Worm (Caenorhabditis elegans) whole organism, L3 larva: Measurements from ENCODE around the gene set-5.

Experiments used
- ZK546.5 ChIP-seq: sonication (generic microtip); optimal IDR thresholded peaks from 2 replicates; lab custom pipeline; 2017; ENCODE audit warnings: missing biosample characterization, missing genetic modification characterization
- aly-2 ChIP-seq: fragments of 150-350 bp; optimal IDR thresholded peaks from 2 replicates; lab custom pipeline; 2014; ENCODE audit warnings: missing biosample characterization, missing genetic modification characterization
- ama-1 ChIP-seq: fragments of 150-350 bp; optimal IDR thresholded peaks from 2 replicates; lab custom pipeline; 2018
- ceh-16 ChIP-seq: sonication (generic microtip); optimal IDR thresholded peaks from 2 replicates; lab custom pipeline; 2017; ENCODE audit warnings: missing biosample characterization, missing genetic modification characterization
- ceh-28 ChIP-seq: fragments of 150-350 bp; optimal IDR thresholded peaks from 2 replicates; lab custom pipeline; 2014; ENCODE audit warnings: missing biosample characterization, missing genetic modification reagents, missing genetic modification characterization
- daf-12 ChIP-seq: fragments of 150-350 bp; optimal IDR thresholded peaks from 2 replicates; lab custom pipeline; 2014; ENCODE audit warnings: missing biosample characterization, missing genetic modification reagents, missing genetic modification characterization
- egl-27 ChIP-seq: sonication (generic microtip); optimal IDR thresholded peaks from 4 replicates; lab custom pipeline; 2017; ENCODE audit warnings: missing biosample characterization, missing genetic modification reagents, missing genetic modification characterization
- egl-5 ChIP-seq: fragments of 150-350 bp; optimal IDR thresholded peaks from 2 replicates; lab custom pipeline; 2017; ENCODE audit warnings: missing biosample characterization, missing genetic modification reagents, missing genetic modification characterization, inconsistent platforms
- elt-1 ChIP-seq: fragments of 150-350 bp; optimal IDR thresholded peaks from 2 replicates; lab custom pipeline; 2014; ENCODE audit warnings: missing biosample characterization, missing genetic modification characterization
- elt-2 ChIP-seq: sonication (generic microtip); optimal IDR thresholded peaks from 2 replicates; lab custom pipeline; 2016; ENCODE audit warnings: missing genetic modification reagents, mild to moderate bottlenecking, missing genetic modification characterization, missing compliant biosample characterization
- elt-3 ChIP-seq, 3 experiments: fragments of 150-350 bp in 1 of 3; sonication (generic microtip) in 2 of 3; optimal IDR thresholded peaks; 2 replicates in 2 of 3; 4 replicates in 1 of 3; lab custom pipeline; 2014 to 2017; ENCODE audit warnings: missing biosample characterization in 3 of 3, missing genetic modification characterization in 3 of 3
- eor-1 ChIP-seq, 2 experiments: fragments of 150-350 bp; optimal IDR thresholded peaks; 2 replicates each; lab custom pipeline; 2014 to 2018; ENCODE audit warnings: missing biosample characterization in 2 of 2, missing genetic modification characterization in 2 of 2
- fkh-10 ChIP-seq: sonication (generic microtip); optimal IDR thresholded peaks from 2 replicates; lab custom pipeline; 2017; ENCODE audit warnings: missing biosample characterization, missing genetic modification reagents, missing genetic modification characterization
- fkh-2 ChIP-seq: fragments of 150-350 bp; optimal IDR thresholded peaks from 2 replicates; lab custom pipeline; 2014; ENCODE audit warnings: missing biosample characterization, missing genetic modification reagents, missing genetic modification characterization
- fos-1 ChIP-seq: fragments of 150-350 bp; optimal IDR thresholded peaks from 2 replicates; lab custom pipeline; 2014; ENCODE audit warnings: missing biosample characterization, missing genetic modification characterization
- hmg-11 ChIP-seq: sonication (generic microtip); optimal IDR thresholded peaks from 2 replicates; lab custom pipeline; 2016; ENCODE audit warnings: missing genetic modification characterization, missing compliant biosample characterization
- jun-1 ChIP-seq: fragments of 150-350 bp; optimal IDR thresholded peaks from 2 replicates; lab custom pipeline; 2014; ENCODE audit warnings: missing biosample characterization, missing genetic modification reagents, missing genetic modification characterization
- lin-15B ChIP-seq: fragments of 150-350 bp; optimal IDR thresholded peaks from 2 replicates; lab custom pipeline; 2014; ENCODE audit warnings: missing biosample characterization, missing genetic modification characterization
- lin-39 ChIP-seq: fragments of 150-350 bp; optimal IDR thresholded peaks from 2 replicates; lab custom pipeline; 2018; ENCODE audit warnings: missing biosample characterization, missing genetic modification reagents, missing genetic modification characterization
- lsy-12 ChIP-seq: sonication (generic microtip); optimal IDR thresholded peaks from 2 replicates; lab custom pipeline; 2016; ENCODE audit warnings: mild to moderate bottlenecking, missing genetic modification characterization, missing compliant biosample characterization
- mdl-1 ChIP-seq: fragments of 150-350 bp; optimal IDR thresholded peaks from 2 replicates; lab custom pipeline; 2014; ENCODE audit warnings: missing biosample characterization, missing genetic modification characterization
- nfya-1 ChIP-seq: sonication (generic microtip); optimal IDR thresholded peaks from 2 replicates; lab custom pipeline; 2017; ENCODE audit warnings: missing genetic modification characterization, mild to moderate bottlenecking, missing compliant biosample characterization, antibody characterized with exemption, moderate library complexity; ENCODE audit not compliant: insufficient read depth
- nhr-12 ChIP-seq: fragments of 150-350 bp; optimal IDR thresholded peaks from 2 replicates; lab custom pipeline; 2014; ENCODE audit warnings: missing biosample characterization, missing genetic modification characterization
- nhr-237 ChIP-seq: fragments of 150-350 bp; optimal IDR thresholded peaks from 2 replicates; lab custom pipeline; 2014; ENCODE audit warnings: missing biosample characterization, missing genetic modification characterization
- nhr-28 ChIP-seq: fragments of 150-350 bp; optimal IDR thresholded peaks from 2 replicates; lab custom pipeline; 2014; ENCODE audit warnings: missing biosample characterization, missing genetic modification characterization
- nhr-43 ChIP-seq: sonication (generic microtip); optimal IDR thresholded peaks from 2 replicates; lab custom pipeline; 2016; ENCODE audit warnings: mild to moderate bottlenecking, missing genetic modification characterization, missing compliant biosample characterization; ENCODE audit not compliant: poor library complexity, severe bottlenecking
- nhr-67 ChIP-seq: fragments of 150-350 bp; optimal IDR thresholded peaks from 2 replicates; lab custom pipeline; 2014; ENCODE audit warnings: missing biosample characterization, missing genetic modification characterization
- nhr-76 ChIP-seq: fragments of 150-350 bp; sonication (generic microtip); optimal IDR thresholded peaks from 5 replicates; lab custom pipeline; 2014; ENCODE audit warnings: missing biosample characterization, missing genetic modification characterization
- nhr-77 ChIP-seq: fragments of 150-350 bp; optimal IDR thresholded peaks from 2 replicates; lab custom pipeline; 2014; ENCODE audit warnings: missing biosample characterization, missing genetic modification characterization
- pha-4 ChIP-seq: fragments of 150-350 bp; optimal IDR thresholded peaks from 2 replicates; lab custom pipeline; 2014; ENCODE audit warnings: missing biosample characterization, missing genetic modification reagents, missing genetic modification characterization
- pqm-1 ChIP-seq: fragments of 150-350 bp; optimal IDR thresholded peaks from 2 replicates; lab custom pipeline; 2017; ENCODE audit warnings: missing biosample characterization, missing genetic modification characterization, inconsistent platforms
- skn-1 ChIP-seq: fragments of 150-350 bp; optimal IDR thresholded peaks from 2 replicates; lab custom pipeline; 2014; ENCODE audit warnings: missing biosample characterization, missing genetic modification characterization
- snpc-4 ChIP-seq: fragments of 150-350 bp; optimal IDR thresholded peaks from 2 replicates; lab custom pipeline; 2014; ENCODE audit warnings: missing biosample characterization, missing genetic modification characterization
- tbx-2 ChIP-seq: sonication (generic microtip); optimal IDR thresholded peaks from 2 replicates; lab custom pipeline; 2016; ENCODE audit warnings: mild to moderate bottlenecking, missing genetic modification characterization, missing compliant biosample characterization
- unc-39 ChIP-seq: sonication (generic microtip); optimal IDR thresholded peaks from 4 replicates; lab custom pipeline; 2017; ENCODE audit warnings: missing biosample characterization, missing genetic modification characterization
- unc-62 ChIP-seq: fragments of 150-350 bp; sonication (generic microtip); optimal IDR thresholded peaks from 4 replicates; lab custom pipeline; 2014; ENCODE audit warnings: missing biosample characterization, missing genetic modification reagents, missing genetic modification characterization
- zag-1 ChIP-seq: fragments of 150-350 bp; optimal IDR thresholded peaks from 2 replicates; lab custom pipeline; 2014; ENCODE audit warnings: missing biosample characterization, missing genetic modification characterization
- ztf-11 ChIP-seq: fragments of 150-350 bp; optimal IDR thresholded peaks from 2 replicates; lab custom pipeline; 2014; ENCODE audit warnings: missing biosample characterization, missing genetic modification characterization
- ztf-4 ChIP-seq: fragments of 150-350 bp; optimal IDR thresholded peaks from 2 replicates; lab custom pipeline; 2014; ENCODE audit warnings: missing biosample characterization, missing genetic modification characterization

Gene set-5

ce11 chrV:14688097-14688912 is 10.5 kb upstream of the set-5 start, which contains the start of gene C47E8.11 (continued):
- no peak for TF ChIP-seq unc-39
- TF ChIP-seq daf-12 (tag; lab: Kevin White, UChicago): no peak
- TF ChIP-seq ztf-11 (tag; lab: Kevin White, UChicago): no peak
- TF ChIP-seq ceh-28 (tag; lab: Kevin White, UChicago): no peak
- no peak for TF ChIP-seq fkh-2
- TF ChIP-seq mdl-1 (tag; lab: Kevin White, UChicago): no peak
- no peak for TF ChIP-seq nhr-76 (tag; lab: Kevin White, UChicago)
- TF ChIP-seq nhr-43 (tag; lab: Kevin White, UChicago): peak; percentile 59
- peak; percentile 60 for TF ChIP-seq nfya-1 (tag; lab: Kevin White, UChicago)
- no peak for TF ChIP-seq nhr-237 (tag; lab: Kevin White, UChicago)

- TF ChIP-seq nhr-76 (tag; lab: Kevin White, UChicago) (no peak), daf-12 (tag; lab: Kevin White, UChicago) (no peak), pqm-1 (tag; lab: Kevin White, UChicago) (no peak), nfya-1 (tag; lab: Kevin White, UChicago) (peak; percentile 22), pha-4 (peak; percentile 18)
These were observed 9.6 kb upstream of the set-5 start, which contains the start of gene gasr-8 for ce11 chrV:14689060-14689750. Gene gasr-8 (plus strand): TSS chrV:14689110.

DNA sequence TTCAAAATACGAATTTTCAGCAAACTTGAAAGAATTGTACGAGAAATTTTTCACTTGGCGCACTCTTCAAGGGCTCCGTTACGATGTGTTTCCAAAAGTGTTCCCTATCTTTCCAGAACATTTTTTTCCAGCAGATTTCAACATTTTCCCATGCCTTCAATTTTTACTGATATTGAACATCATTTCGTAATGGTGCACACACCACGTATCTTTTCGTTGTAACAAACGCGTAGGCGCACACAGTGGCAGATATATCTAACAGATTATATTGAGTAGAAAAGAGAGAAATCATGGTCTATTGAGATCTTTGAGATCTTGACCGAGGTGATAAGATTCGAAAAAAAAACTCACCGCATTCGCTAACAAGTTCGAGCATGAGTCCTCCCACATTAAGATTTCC is 3.1 kb upstream of the set-5 start:
- TF ChIP-seq lin-15B (tag; lab: Kevin White, UChicago): no peak
- TF ChIP-seq fos-1: no peak
- TF ChIP-seq egl-27 (tag; lab: Kevin White, UChicago): no peak
- no peak for TF ChIP-seq lin-39
- TF ChIP-seq snpc-4 (tag; lab: Kevin White, UChicago): no peak
- no peak for TF ChIP-seq aly-2 (tag; lab: Kevin White, UChicago)
- TF ChIP-seq nfya-1 (tag; lab: Kevin White, UChicago): no peak
- no peak for TF ChIP-seq nhr-12 (tag; lab: Kevin White, UChicago)
- TF ChIP-seq zag-1 (tag; lab: Kevin White, UChicago): no peak
- no peak for TF ChIP-seq hmg-11 (tag; lab: Kevin White, UChicago)
- no peak for TF ChIP-seq nhr-77 (tag; lab: Kevin White, UChicago)
- no peak for TF ChIP-seq fkh-10 (GFP tag; lab: Kevin White, UChicago)
- no peak for TF ChIP-seq tbx-2 (tag; lab: Kevin White, UChicago)
- no peak for TF ChIP-seq nhr-76 (tag; lab: Kevin White, UChicago)
- TF ChIP-seq jun-1 (tag; lab: Kevin White, UChicago): no peak
- no peak for TF ChIP-seq mdl-1 (tag; lab: Kevin White, UChicago)
- no peak for TF ChIP-seq unc-62

ce11 chrV:14696604-14697307 is 2.0 kb upstream of the set-5 start, which contains the start of gene unc-112:
Gene unc-112 (minus strand): TSS chrV:14696654.
- TF ChIP-seq lin-39 (peak; percentile 57), nhr-237 (tag; lab: Kevin White, UChicago) (no peak), hmg-11 (tag; lab: Kevin White, UChicago) (peak; percentile 82), ama-1 (lab: Kevin White, UChicago) (no peak), nhr-12 (tag; lab: Kevin White, UChicago) (no peak), jun-1 (tag; lab: Kevin White, UChicago) (peak; percentile 38), aly-2 (tag; lab: Kevin White, UChicago) (no peak), egl-5 (tag; lab: Kevin White, UChicago) (peak; percentile 57), ZK546.5 (tag; lab: Kevin White, UChicago) (no peak), pha-4 (peak; percentile 80), snpc-4 (tag; lab: Kevin White, UChicago) (peak; percentile 77), elt-1 (tag; lab: Kevin White, UChicago) (no peak), elt-3 (tag; optimal IDR thresholded peaks at IDR 0.05; lab: Kevin White, UChicago) (no peak), egl-27 (tag; lab: Kevin White, UChicago) (no peak), fkh-10 (GFP tag; lab: Kevin White, UChicago) (no peak), daf-12 (tag; lab: Kevin White, UChicago) (no peak), ceh-16 (tag; lab: Kevin White, UChicago) (no peak), lsy-12 (tag; lab: Kevin White, UChicago) (peak; percentile 3), nhr-28 (tag; lab: Kevin White, UChicago) (no peak), nhr-76 (tag; lab: Kevin White, UChicago) (peak; percentile 15), tbx-2 (tag; lab: Kevin White, UChicago) (no peak), nhr-67 (tag; lab: Kevin White, UChicago) (no peak), zag-1 (tag; lab: Kevin White, UChicago) (no peak), ztf-11 (tag; lab: Kevin White, UChicago) (no peak), elt-2 (tag; lab: Kevin White, UChicago) (peak; percentile 73), eor-1 (tag; optimal IDR thresholded peaks at IDR 0.05; lab: Kevin White, UChicago) (no peak), ztf-4 (tag; lab: Kevin White, UChicago) (no peak), fkh-2 (no peak), mdl-1 (tag; lab: Kevin White, UChicago) (no peak), fos-1 (peak; percentile 59), unc-62 (peak; percentile 18), ceh-28 (tag; lab: Kevin White, UChicago) (peak; percentile 15), skn-1 (tag; lab: Kevin White, UChicago) (peak; percentile 26)
